Worm (Caenorhabditis elegans) whole organism, midembryonic: Measurements from ENCODE around the gene F23A7.3.

Experiments
- T22C8.4 ChIP-seq: fragments of 200-800 bp; sonication (Bioruptor generic); IDR thresholded peaks from 2 replicates; pipeline ENCODE4 v1.3.6; 2022; ENCODE audit warnings: missing genetic modification characterization, missing compliant biosample characterization
- cog-1 ChIP-seq: sonication (generic microtip); optimal IDR thresholded peaks from 2 replicates; lab custom pipeline; 2016; ENCODE audit warnings: missing genetic modification characterization, missing compliant biosample characterization
- flt-1 ChIP-seq: fragments of 200-800 bp; sonication (Bioruptor generic); IDR thresholded peaks from 2 replicates; pipeline ENCODE4 v1.3.6; 2022; ENCODE audit warnings: missing genetic modification characterization, missing compliant biosample characterization
- klf-2 ChIP-seq: fragments of 200-800 bp; sonication (Bioruptor generic); conservative IDR thresholded peaks from 2 replicates; pipeline ENCODE4 v1.3.6; 2022; ENCODE audit warnings: missing genetic modification reagents, missing genetic modification characterization, missing compliant biosample characterization
- med-1 ChIP-seq: sonication (generic microtip); optimal IDR thresholded peaks from 2 replicates; lab custom pipeline; 2017; ENCODE audit warnings: missing genetic modification characterization, mild to moderate bottlenecking, missing compliant biosample characterization, antibody characterized with exemption, missing genetic modification reagents; ENCODE audit not compliant: insufficient read depth
- tab-1 ChIP-seq: fragments of 200-800 bp; sonication (Bioruptor generic); IDR thresholded peaks from 2 replicates; pipeline ENCODE4 v1.3.6; 2022; ENCODE audit warnings: missing genetic modification characterization, missing compliant biosample characterization
- ztf-23 ChIP-seq: fragments of 200-800 bp; sonication (Bioruptor generic); IDR thresholded peaks from 2 replicates; pipeline ENCODE4 v1.3.6; 2022; ENCODE audit warnings: missing genetic modification reagents, missing genetic modification characterization, missing compliant biosample characterization
- ztf-29 ChIP-seq: fragments of 200-800 bp; sonication (Bioruptor generic); IDR thresholded peaks from 2 replicates; pipeline ENCODE4 v1.3.6; 2022; ENCODE audit warnings: missing genetic modification reagents, missing genetic modification characterization, missing compliant biosample characterization

DNA sequence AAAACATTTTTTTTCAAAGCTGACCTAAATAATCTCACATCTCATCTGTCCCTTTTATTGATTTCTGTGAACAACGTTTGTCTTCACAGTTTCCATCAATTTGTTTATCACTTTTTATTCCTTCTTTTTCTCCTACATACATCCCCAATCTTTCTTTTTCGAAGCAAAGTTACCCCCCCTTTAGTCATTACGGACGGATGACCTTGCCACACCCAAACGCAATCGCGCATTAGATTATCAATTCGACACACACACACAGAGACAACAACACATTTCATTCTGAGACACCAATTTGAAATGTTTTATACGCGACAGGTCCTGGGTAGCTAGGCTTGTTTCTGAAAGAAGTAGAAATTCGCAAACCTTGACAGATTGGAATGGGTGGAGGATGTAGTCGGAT, 43.5 kb downstream of the F23A7.3 start:
- TF ChIP-seq tab-1 (GFP tag; lab: Robert Waterston, UW) (no peak), cog-1 (tag; lab: Kevin White, UChicago) (no peak), klf-2 (GFP tag; lab: Robert Waterston, UW) (no peak), flt-1 (GFP tag; lab: Robert Waterston, UW) (no peak), ztf-23 (GFP tag; lab: Robert Waterston, UW) (no peak), T22C8.4 (GFP tag; lab: Robert Waterston, UW) (no peak), ztf-29 (GFP tag; lab: Robert Waterston, UW) (no peak), med-1 (GFP tag; lab: Kevin White, UChicago) (no peak)
